Worm (Caenorhabditis elegans): ENCODE results near the gene C50H11.8.
A peak's percentile ranks its signal among the peaks of the same experiment; 100 is the strongest.

Gene C50H11.8

ce11 chrV:3038058-3038457 lies 16.3 kb upstream of the C50H11.8 start:
- TF ChIP-seq elt-4 (tag; optimal IDR thresholded peaks at IDR 0.05) (no peak), ceh-14 (tag; optimal IDR thresholded peaks at IDR 0.05) (no peak)

- TF ChIP-seq K02D7.2 (tag; optimal IDR thresholded peaks at IDR 0.05) (no peak), tbx-2 (tag; optimal IDR thresholded peaks at IDR 0.05) (no peak), fkh-6 (tag; optimal IDR thresholded peaks at IDR 0.05) (no peak), elt-4 (tag; optimal IDR thresholded peaks at IDR 0.05) (no peak), unc-86 (tag; optimal IDR thresholded peaks at IDR 0.05) (no peak), hlh-6 (tag; optimal IDR thresholded peaks at IDR 0.05) (no peak), nhr-11 (tag; optimal IDR thresholded peaks at IDR 0.05) (no peak)
Measured at ce11 chrV:3039282-3039681, 15.1 kb upstream of the C50H11.8 start, which contains the start of gene chpf-2. Gene chpf-2 (minus strand): TSS chrV:3039382.

ce11 chrV:3040930-3041329 lies 13.4 kb upstream of the C50H11.8 start:
- no peak for TF ChIP-seq pha-4 (tag; optimal IDR thresholded peaks at IDR 0.05)
- no peak for TF ChIP-seq rnt-1 (tag; optimal IDR thresholded peaks at IDR 0.05)
- no peak for TF ChIP-seq T23F11.4 (GFP tag; optimal IDR thresholded peaks at IDR 0.05)
- peak; percentile 94 for TF ChIP-seq sdc-2 (tag; optimal IDR thresholded peaks at IDR 0.05)
- TF ChIP-seq ttx-3 (tag; optimal IDR thresholded peaks at IDR 0.05), result no peak
- TF ChIP-seq ets-4 (tag; optimal IDR thresholded peaks at IDR 0.05), result no peak

ce11 chrV:3044837-3045236 lies 9.5 kb upstream of the C50H11.8 start, which contains the start of gene F59D6.1:
Gene F59D6.1 (plus strand): TSS chrV:3045137.
- TF ChIP-seq sdc-2 (tag; optimal IDR thresholded peaks at IDR 0.05), result peak; percentile 47
- TF ChIP-seq sox-4 (tag; optimal IDR thresholded peaks at IDR 0.05), result no peak

ce11 chrV:3046364-3046763 lies 8.0 kb upstream of the C50H11.8 start:
- TF ChIP-seq ceh-34 (tag; optimal IDR thresholded peaks at IDR 0.05) (no peak), pha-4 (tag; optimal IDR thresholded peaks at IDR 0.05) (no peak), T23F11.4 (GFP tag; optimal IDR thresholded peaks at IDR 0.05) (no peak), pat-9 (tag; optimal IDR thresholded peaks at IDR 0.05) (no peak), sox-2 (GFP tag; IDR thresholded peaks at IDR 0.05) (no peak), che-1 (tag; optimal IDR thresholded peaks at IDR 0.05) (no peak), ceh-9 (tag; optimal IDR thresholded peaks at IDR 0.05) (no peak), K09A11.1 (tag; optimal IDR thresholded peaks at IDR 0.05; ENCODE audit: insufficient read depth) (no peak), hlh-15 (tag; optimal IDR thresholded peaks at IDR 0.05) (no peak), ceh-2 (tag; optimal IDR thresholded peaks at IDR 0.05) (no peak), pqm-1 (tag; optimal IDR thresholded peaks at IDR 0.05) (no peak), zip-5 (tag; optimal IDR thresholded peaks at IDR 0.05) (no peak), C38D4.7 (GFP tag; optimal IDR thresholded peaks at IDR 0.05) (no peak), eyg-1 (tag; optimal IDR thresholded peaks at IDR 0.05) (no peak), nfya-1 (tag; optimal IDR thresholded peaks at IDR 0.05) (no peak), tbx-2 (tag; optimal IDR thresholded peaks at IDR 0.05) (no peak), dmd-4 (tag; optimal IDR thresholded peaks at IDR 0.05; ENCODE audit: borderline replicate concordance) (no peak), syd-9 (tag; optimal IDR thresholded peaks at IDR 0.05) (no peak), hlh-13 (GFP tag; optimal IDR thresholded peaks at IDR 0.05) (no peak)

- TF ChIP-seq hlh-13 (GFP tag; optimal IDR thresholded peaks at IDR 0.05), result no peak
- TF ChIP-seq ceh-19 (GFP tag; optimal IDR thresholded peaks at IDR 0.05), result no peak
- TF ChIP-seq unc-86 (tag; optimal IDR thresholded peaks at IDR 0.05), result no peak
- TF ChIP-seq ceh-45 (GFP tag; IDR thresholded peaks at IDR 0.05), result no peak
- no peak for TF ChIP-seq odd-2 (tag; optimal IDR thresholded peaks at IDR 0.05)
- no peak for TF ChIP-seq hlh-15 (tag; optimal IDR thresholded peaks at IDR 0.05)
- no peak for TF ChIP-seq dve-1 (tag; optimal IDR thresholded peaks at IDR 0.05)
- no peak for TF ChIP-seq ztf-16 (tag; optimal IDR thresholded peaks at IDR 0.05)
- TF ChIP-seq ref-2 (tag; optimal IDR thresholded peaks at IDR 0.05), result no peak
- TF ChIP-seq pag-3 (tag; optimal IDR thresholded peaks at IDR 0.05; ENCODE audit: borderline replicate concordance), result no peak
- TF ChIP-seq mec-3 (tag; optimal IDR thresholded peaks at IDR 0.05; ENCODE audit: borderline replicate concordance), result no peak
Measured at ce11 chrV:3058996-3059395, 4.6 kb downstream of the C50H11.8 start, which contains the start of gene str-244. Gene str-244 (minus strand): TSS chrV:3059096.
